Worm (Caenorhabditis elegans) whole organism, L3 larva: Measurements from ENCODE around the gene slc-36.3.
"Not testable (repeated sequence)": the region's sequence is repeated elsewhere in the genome, so short reads cannot be mapped to it uniquely, and the experiment has no call there.

Experiments used
- R02D3.7 ChIP-seq: fragments of 150-350 bp; optimal IDR thresholded peaks from 2 replicates; lab custom pipeline; 2014; ENCODE audit warnings: missing biosample characterization, missing genetic modification characterization
- ceh-16 ChIP-seq: sonication (generic microtip); optimal IDR thresholded peaks from 2 replicates; lab custom pipeline; 2017; ENCODE audit warnings: missing biosample characterization, missing genetic modification characterization
- ceh-28 ChIP-seq: fragments of 150-350 bp; optimal IDR thresholded peaks from 2 replicates; lab custom pipeline; 2014; ENCODE audit warnings: missing biosample characterization, missing genetic modification reagents, missing genetic modification characterization
- ceh-82 ChIP-seq: fragments of 150-350 bp; optimal IDR thresholded peaks from 2 replicates; lab custom pipeline; 2014; ENCODE audit warnings: missing biosample characterization, missing genetic modification characterization
- daf-12 ChIP-seq: fragments of 150-350 bp; optimal IDR thresholded peaks from 2 replicates; lab custom pipeline; 2014; ENCODE audit warnings: missing biosample characterization, missing genetic modification reagents, missing genetic modification characterization
- elt-3 ChIP-seq, 3 experiments: fragments of 150-350 bp in 1 of 3; sonication (generic microtip) in 2 of 3; optimal IDR thresholded peaks; 2 replicates in 2 of 3; 4 replicates in 1 of 3; lab custom pipeline; 2014 to 2017; ENCODE audit warnings: missing biosample characterization in 3 of 3, missing genetic modification characterization in 3 of 3
- eor-1 ChIP-seq, 2 experiments: fragments of 150-350 bp; optimal IDR thresholded peaks; 2 replicates each; lab custom pipeline; 2014 to 2018; ENCODE audit warnings: missing biosample characterization in 2 of 2, missing genetic modification characterization in 2 of 2
- fkh-10 ChIP-seq: sonication (generic microtip); optimal IDR thresholded peaks from 2 replicates; lab custom pipeline; 2017; ENCODE audit warnings: missing biosample characterization, missing genetic modification reagents, missing genetic modification characterization
- fos-1 ChIP-seq: fragments of 150-350 bp; optimal IDR thresholded peaks from 2 replicates; lab custom pipeline; 2014; ENCODE audit warnings: missing biosample characterization, missing genetic modification characterization
- hmg-11 ChIP-seq: sonication (generic microtip); optimal IDR thresholded peaks from 2 replicates; lab custom pipeline; 2016; ENCODE audit warnings: missing genetic modification characterization, missing compliant biosample characterization
- lin-15B ChIP-seq: fragments of 150-350 bp; optimal IDR thresholded peaks from 2 replicates; lab custom pipeline; 2014; ENCODE audit warnings: missing biosample characterization, missing genetic modification characterization
- lsy-12 ChIP-seq: sonication (generic microtip); optimal IDR thresholded peaks from 2 replicates; lab custom pipeline; 2016; ENCODE audit warnings: mild to moderate bottlenecking, missing genetic modification characterization, missing compliant biosample characterization
- mdl-1 ChIP-seq: fragments of 150-350 bp; optimal IDR thresholded peaks from 2 replicates; lab custom pipeline; 2014; ENCODE audit warnings: missing biosample characterization, missing genetic modification characterization
- mml-1 ChIP-seq: fragments of 150-350 bp; sonication (generic microtip); optimal IDR thresholded peaks from 3 replicates; lab custom pipeline; 2014; ENCODE audit warnings: missing biosample characterization, missing genetic modification characterization
- nfya-1 ChIP-seq: sonication (generic microtip); optimal IDR thresholded peaks from 2 replicates; lab custom pipeline; 2017; ENCODE audit warnings: missing genetic modification characterization, mild to moderate bottlenecking, missing compliant biosample characterization, antibody characterized with exemption, moderate library complexity; ENCODE audit not compliant: insufficient read depth
- nhr-11 ChIP-seq: fragments of 150-350 bp; optimal IDR thresholded peaks from 2 replicates; lab custom pipeline; 2014; ENCODE audit warnings: missing biosample characterization, missing genetic modification characterization
- nhr-12 ChIP-seq: fragments of 150-350 bp; optimal IDR thresholded peaks from 2 replicates; lab custom pipeline; 2014; ENCODE audit warnings: missing biosample characterization, missing genetic modification characterization
- nhr-23 ChIP-seq: fragments of 150-350 bp; optimal IDR thresholded peaks from 2 replicates; lab custom pipeline; 2014; ENCODE audit warnings: missing biosample characterization, missing genetic modification reagents, missing genetic modification characterization
- nhr-237 ChIP-seq: fragments of 150-350 bp; optimal IDR thresholded peaks from 2 replicates; lab custom pipeline; 2014; ENCODE audit warnings: missing biosample characterization, missing genetic modification characterization
- nhr-25 ChIP-seq: sonication (generic microtip); optimal IDR thresholded peaks from 2 replicates; lab custom pipeline; 2017; ENCODE audit warnings: missing biosample characterization, missing genetic modification characterization
- nhr-28 ChIP-seq: fragments of 150-350 bp; optimal IDR thresholded peaks from 2 replicates; lab custom pipeline; 2014; ENCODE audit warnings: missing biosample characterization, missing genetic modification characterization
- nhr-43 ChIP-seq: sonication (generic microtip); optimal IDR thresholded peaks from 2 replicates; lab custom pipeline; 2016; ENCODE audit warnings: mild to moderate bottlenecking, missing genetic modification characterization, missing compliant biosample characterization; ENCODE audit not compliant: poor library complexity, severe bottlenecking
- nhr-67 ChIP-seq: fragments of 150-350 bp; optimal IDR thresholded peaks from 2 replicates; lab custom pipeline; 2014; ENCODE audit warnings: missing biosample characterization, missing genetic modification characterization
- nhr-76 ChIP-seq: fragments of 150-350 bp; sonication (generic microtip); optimal IDR thresholded peaks from 5 replicates; lab custom pipeline; 2014; ENCODE audit warnings: missing biosample characterization, missing genetic modification characterization
- nhr-77 ChIP-seq: fragments of 150-350 bp; optimal IDR thresholded peaks from 2 replicates; lab custom pipeline; 2014; ENCODE audit warnings: missing biosample characterization, missing genetic modification characterization
- pha-4 ChIP-seq: fragments of 150-350 bp; optimal IDR thresholded peaks from 2 replicates; lab custom pipeline; 2014; ENCODE audit warnings: missing biosample characterization, missing genetic modification reagents, missing genetic modification characterization
- pqm-1 ChIP-seq: fragments of 150-350 bp; optimal IDR thresholded peaks from 2 replicates; lab custom pipeline; 2017; ENCODE audit warnings: missing biosample characterization, missing genetic modification characterization, inconsistent platforms
- sea-2 ChIP-seq: fragments of 150-350 bp; sonication (generic microtip); optimal IDR thresholded peaks from 4 replicates; lab custom pipeline; 2014; ENCODE audit warnings: missing biosample characterization, missing genetic modification reagents, missing genetic modification characterization
- skn-1 ChIP-seq: fragments of 150-350 bp; optimal IDR thresholded peaks from 2 replicates; lab custom pipeline; 2014; ENCODE audit warnings: missing biosample characterization, missing genetic modification characterization
- snpc-4 ChIP-seq: fragments of 150-350 bp; optimal IDR thresholded peaks from 2 replicates; lab custom pipeline; 2014; ENCODE audit warnings: missing biosample characterization, missing genetic modification characterization
- tbx-2 ChIP-seq: sonication (generic microtip); optimal IDR thresholded peaks from 2 replicates; lab custom pipeline; 2016; ENCODE audit warnings: mild to moderate bottlenecking, missing genetic modification characterization, missing compliant biosample characterization
- unc-39 ChIP-seq: sonication (generic microtip); optimal IDR thresholded peaks from 4 replicates; lab custom pipeline; 2017; ENCODE audit warnings: missing biosample characterization, missing genetic modification characterization
- unc-62 ChIP-seq: fragments of 150-350 bp; sonication (generic microtip); optimal IDR thresholded peaks from 4 replicates; lab custom pipeline; 2014; ENCODE audit warnings: missing biosample characterization, missing genetic modification reagents, missing genetic modification characterization
- zag-1 ChIP-seq: fragments of 150-350 bp; optimal IDR thresholded peaks from 2 replicates; lab custom pipeline; 2014; ENCODE audit warnings: missing biosample characterization, missing genetic modification characterization
- ztf-11 ChIP-seq: fragments of 150-350 bp; optimal IDR thresholded peaks from 2 replicates; lab custom pipeline; 2014; ENCODE audit warnings: missing biosample characterization, missing genetic modification characterization
- ztf-4 ChIP-seq: fragments of 150-350 bp; optimal IDR thresholded peaks from 2 replicates; lab custom pipeline; 2014; ENCODE audit warnings: missing biosample characterization, missing genetic modification characterization

slc-36.3 gene

ce11 chrV:20579534-20579933 is 35.5 kb upstream of the slc-36.3 start, which contains the start of gene F26F2.8:
Gene F26F2.8, plus strand, starts transcription at chrV:20579546.
- no peak for TF ChIP-seq ceh-82
- no peak for TF ChIP-seq eor-1 (tag; optimal IDR thresholded peaks at IDR 0.05; lab: Kevin White, UChicago)
- TF ChIP-seq ceh-16 = no peak
- no peak for TF ChIP-seq nhr-28
- no peak for TF ChIP-seq hmg-11 (tag; lab: Kevin White, UChicago)
- TF ChIP-seq nhr-237 = no peak
- no peak for TF ChIP-seq nhr-12 (tag; lab: Kevin White, UChicago)
- no peak for TF ChIP-seq unc-62 (GFP tag; lab: Kevin White, UChicago)
- TF ChIP-seq unc-39 (tag; lab: Kevin White, UChicago) = no peak
- TF ChIP-seq, all 47 proteins: peak for 0

- TF ChIP-seq tbx-2 = no peak
- TF ChIP-seq zag-1 = no peak
- no peak for TF ChIP-seq nhr-23 (tag; lab: Kevin White, UChicago)
- no peak for TF ChIP-seq mdl-1 (tag; lab: Kevin White, UChicago)
- TF ChIP-seq ztf-11 (tag; lab: Kevin White, UChicago) = no peak
- TF ChIP-seq elt-3 (tag; optimal IDR thresholded peaks at IDR 0.05; lab: Kevin White, UChicago) = no peak
- no peak for TF ChIP-seq nhr-11 (tag; lab: Kevin White, UChicago)
- TF ChIP-seq R02D3.7 (tag; lab: Kevin White, UChicago) = no peak
- no peak for TF ChIP-seq nhr-28
- no peak for TF ChIP-seq nfya-1 (tag; lab: Kevin White, UChicago)
Observed at ce11 chrV:20574872-20575271, 30.9 kb upstream of the slc-36.3 start.

DNA sequence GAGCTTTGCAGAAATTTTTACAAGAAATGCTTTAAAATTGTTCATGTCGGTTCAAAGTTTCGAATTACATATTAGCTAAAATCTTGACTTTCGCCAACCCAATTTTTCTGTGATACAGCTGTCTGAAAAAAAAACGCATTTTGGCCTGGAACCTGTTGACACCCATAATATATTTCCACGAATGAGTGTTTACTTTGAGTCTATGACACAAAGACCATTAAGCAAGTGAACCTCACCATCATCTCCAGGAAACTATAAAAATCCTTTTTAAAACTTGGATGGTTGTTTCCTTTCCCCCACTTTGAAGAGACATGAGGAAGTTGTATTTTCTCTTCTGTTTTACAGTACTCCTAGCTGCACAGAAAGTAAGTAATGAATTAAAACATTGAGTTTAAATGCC is 30.3 kb upstream of the slc-36.3 start, which contains the start of gene clec-263:
clec-263 (plus strand) TSS at position 301 of the 400 bp plus-strand sequence.
- no peak for TF ChIP-seq mml-1
- TF ChIP-seq daf-12 (tag; lab: Kevin White, UChicago) = no peak
- no peak for TF ChIP-seq tbx-2
- TF ChIP-seq ztf-11 (tag; lab: Kevin White, UChicago) = no peak
- no peak for TF ChIP-seq nhr-43
- TF ChIP-seq fos-1 = no peak
- TF ChIP-seq pqm-1 (tag; lab: Kevin White, UChicago) = no peak
- no peak for TF ChIP-seq pha-4 (tag; lab: Kevin White, UChicago)
- TF ChIP-seq sea-2 (GFP tag; lab: Kevin White, UChicago) = no peak
- TF ChIP-seq lin-15B (tag; lab: Kevin White, UChicago) = no peak
- TF ChIP-seq nhr-77 = no peak
- no peak for TF ChIP-seq skn-1 (tag; lab: Kevin White, UChicago)
- TF ChIP-seq ceh-16 = no peak
- TF ChIP-seq ztf-4 = no peak
- TF ChIP-seq lsy-12 (tag; lab: Kevin White, UChicago) = no peak
- TF ChIP-seq, all 47 proteins: peak for 0

DNA sequence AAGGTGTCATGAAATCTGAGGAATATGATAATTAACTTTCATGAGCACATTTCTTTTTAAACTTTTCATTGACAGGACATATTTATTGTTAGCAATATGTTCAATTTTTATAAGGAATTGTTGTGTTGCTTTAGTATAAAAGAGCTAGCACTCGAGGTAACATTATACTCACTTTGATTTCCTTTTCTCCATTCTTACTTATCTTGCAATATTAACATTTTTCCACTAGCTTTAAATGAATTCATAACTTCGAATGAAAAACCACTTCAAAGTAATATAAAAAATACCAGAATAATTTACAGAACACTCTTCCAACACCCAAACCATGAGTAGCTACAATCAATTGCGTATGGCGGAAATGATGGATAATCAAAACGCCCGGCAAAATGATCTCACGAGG is 29.4 kb upstream of the slc-36.3 start, which contains the start of gene F26F2.5:
F26F2.5 (plus strand) TSS at position 301 of the 400 bp plus-strand sequence.
- TF ChIP-seq mdl-1 (tag; lab: Kevin White, UChicago) = no peak
- TF ChIP-seq ztf-4 = no peak
- TF ChIP-seq R02D3.7 (tag; lab: Kevin White, UChicago) = no peak
- no peak for TF ChIP-seq lsy-12 (tag; lab: Kevin White, UChicago)

ce11 chrV:20568995-20569394 is 25.0 kb upstream of the slc-36.3 start, which contains the start of gene F26F2.4:
Gene F26F2.4, plus strand, starts transcription at chrV:20569295.
- not testable (repeated sequence) for TF ChIP-seq nhr-67; R02D3.7 (tag; lab: Kevin White, UChicago); nhr-76

ce11 chrV:20566454-20566853 is 22.5 kb upstream of the slc-36.3 start, which contains the start of gene F26F2.3:
Gene F26F2.3, minus strand, starts transcription at chrV:20566554.
- no peak for TF ChIP-seq hmg-11 (tag; lab: Kevin White, UChicago)
- no peak for TF ChIP-seq ztf-11 (tag; lab: Kevin White, UChicago)
- no peak for TF ChIP-seq elt-3 (tag; optimal IDR thresholded peaks at IDR 0.05; lab: Kevin White, UChicago)
- no peak for TF ChIP-seq skn-1 (tag; lab: Kevin White, UChicago)
- TF ChIP-seq ceh-28 = no peak
- TF ChIP-seq lsy-12 (tag; lab: Kevin White, UChicago) = no peak
- TF ChIP-seq nhr-67 = no peak
- no peak for TF ChIP-seq nhr-25 (tag; lab: Kevin White, UChicago)
- TF ChIP-seq pha-4 (tag; lab: Kevin White, UChicago) = no peak
- no peak for TF ChIP-seq fos-1
- no peak for TF ChIP-seq mdl-1 (tag; lab: Kevin White, UChicago)
- TF ChIP-seq fkh-10 (GFP tag; lab: Kevin White, UChicago) = no peak
- no peak for TF ChIP-seq nhr-76
- TF ChIP-seq R02D3.7 (tag; lab: Kevin White, UChicago) = no peak
- TF ChIP-seq snpc-4 (tag; lab: Kevin White, UChicago) = no peak
- no peak for TF ChIP-seq pqm-1 (tag; lab: Kevin White, UChicago)
- no peak for TF ChIP-seq nhr-23 (tag; lab: Kevin White, UChicago)
